Fruit fly (Drosophila melanogaster) whole organism, embryonic: Measurements from ENCODE around the gene CG13239.
A peak's percentile ranks its signal among the peaks of the same experiment; 100 is the strongest.

Experiments
- Adf1 ChIP-seq: fragments of 200-800 bp; sonication (Bioruptor generic); IDR thresholded peaks from 2 replicates; pipeline ENCODE4 v1.3.6; 2022; ENCODE audit warnings: missing biosample characterization, missing genetic modification characterization
- BEAF-32 ChIP-seq: fragments of 200-800 bp; sonication (Bioruptor generic); optimal IDR thresholded peaks from 3 replicates; lab custom pipeline; 2017; ENCODE audit warnings: missing biosample characterization, missing genetic modification characterization, mild to moderate bottlenecking, moderate library complexity, missing genetic modification reagents
- CG1024 ChIP-seq: fragments of 200-800 bp; sonication (Bioruptor generic); IDR thresholded peaks from 2 replicates; pipeline ENCODE4 v1.3.6; 2022; ENCODE audit warnings: missing biosample characterization, missing genetic modification characterization
- CG10267 ChIP-seq: fragments of 200-800 bp; sonication (Bioruptor generic); optimal IDR thresholded peaks from 2 replicates; lab custom pipeline; 2018; ENCODE audit warnings: missing biosample characterization, mild to moderate bottlenecking, missing genetic modification characterization, moderate library complexity
- CG10321 ChIP-seq: fragments of 200-800 bp; sonication (Bioruptor generic); IDR thresholded peaks from 2 replicates; pipeline ENCODE4 v1.3.6; 2022; ENCODE audit warnings: missing biosample characterization, missing genetic modification characterization
- CG11247 ChIP-seq: fragments of 200-800 bp; sonication (Bioruptor generic); IDR thresholded peaks from 2 replicates; pipeline ENCODE4 v1.3.6; 2022; ENCODE audit warnings: missing biosample characterization, missing genetic modification characterization
- CG12769 ChIP-seq: fragments of 200-800 bp; sonication (Bioruptor generic); optimal IDR thresholded peaks from 2 replicates; lab custom pipeline; 2019; ENCODE audit warnings: missing biosample characterization, mild to moderate bottlenecking, missing genetic modification characterization, moderate library complexity
- CG14014 ChIP-seq: fragments of 200-800 bp; sonication (Bioruptor generic); IDR thresholded peaks from 2 replicates; pipeline ENCODE4 v1.3.6; 2022; ENCODE audit warnings: missing biosample characterization, missing genetic modification characterization
- CG14860 ChIP-seq: fragments of 200-800 bp; sonication (Bioruptor generic); IDR thresholded peaks from 3 replicates; pipeline ENCODE4 v1.3.6; 2022; ENCODE audit warnings: missing biosample characterization, missing genetic modification characterization; ENCODE audit not compliant: partially characterized antibody
- CG15514 ChIP-seq: fragments of 200-800 bp; sonication (Bioruptor generic); optimal IDR thresholded peaks from 3 replicates; lab custom pipeline; 2017; ENCODE audit warnings: missing biosample characterization, missing genetic modification characterization, mild to moderate bottlenecking, moderate library complexity, missing genetic modification reagents
- CG18764 ChIP-seq: fragments of 200-800 bp; sonication (Bioruptor generic); optimal IDR thresholded peaks from 3 replicates; lab custom pipeline; 2016; ENCODE audit warnings: missing biosample characterization, missing genetic modification characterization
- CG2712 ChIP-seq: fragments of 200-800 bp; optimal IDR thresholded peaks from 3 replicates; lab custom pipeline; 2019; ENCODE audit warnings: missing biosample characterization, mild to moderate bottlenecking, missing genetic modification characterization, moderate library complexity
- CG31441 ChIP-seq: fragments of 200-800 bp; sonication (Bioruptor generic); IDR thresholded peaks from 2 replicates; pipeline ENCODE4 v1.3.6; 2022; ENCODE audit warnings: missing biosample characterization, missing genetic modification characterization
- CG32532 ChIP-seq: fragments of 200-800 bp; sonication (Bioruptor generic); IDR thresholded peaks from 2 replicates; pipeline ENCODE4 v1.3.6; 2022; ENCODE audit warnings: missing biosample characterization, missing genetic modification characterization
- CG34224 ChIP-seq: fragments of 200-800 bp; sonication (Bioruptor generic); IDR thresholded peaks from 3 replicates; pipeline ENCODE4 v1.3.6; 2022; ENCODE audit warnings: missing biosample characterization, missing genetic modification characterization; ENCODE audit not compliant: partially characterized antibody
- CG42726 ChIP-seq: fragments of 200-800 bp; sonication (Bioruptor generic); IDR thresholded peaks from 2 replicates; pipeline ENCODE4 v1.3.6; 2022; ENCODE audit warnings: missing biosample characterization, missing genetic modification characterization; ENCODE audit not compliant: partially characterized antibody
- CG5953 ChIP-seq: fragments of 200-800 bp; sonication (Bioruptor generic); IDR thresholded peaks from 2 replicates; pipeline ENCODE4 v1.3.6; 2022; ENCODE audit warnings: missing biosample characterization, missing genetic modification characterization
- CG6254 ChIP-seq: fragments of 200-800 bp; sonication (Bioruptor generic); optimal IDR thresholded peaks from 3 replicates; lab custom pipeline; 2017; ENCODE audit warnings: mild to moderate bottlenecking, missing biosample characterization, missing genetic modification reagents, missing genetic modification characterization
- CG8290 ChIP-seq, 3 experiments: fragments of 200-800 bp; sonication (Bioruptor generic); optimal IDR thresholded peaks; 2 replicates each; lab custom pipeline; 2016 to 2019; ENCODE audit warnings: missing biosample characterization in 3 of 3, missing genetic modification characterization in 3 of 3, mild to moderate bottlenecking in 2 of 3, moderate library complexity in 1 of 3
- CG8924 ChIP-seq: fragments of 200-800 bp; optimal IDR thresholded peaks from 3 replicates; lab custom pipeline; 2019; ENCODE audit warnings: missing biosample characterization, mild to moderate bottlenecking, missing genetic modification characterization, moderate library complexity
- CG9215 ChIP-seq: fragments of 200-800 bp; sonication (Bioruptor generic); IDR thresholded peaks from 2 replicates; pipeline ENCODE4 v1.3.6; 2022; ENCODE audit warnings: missing biosample characterization, missing genetic modification characterization
- CG9727 ChIP-seq: fragments of 200-800 bp; sonication (Bioruptor generic); optimal IDR thresholded peaks from 3 replicates; lab custom pipeline; 2017; ENCODE audit warnings: missing biosample characterization, mild to moderate bottlenecking, missing genetic modification characterization
- D ChIP-seq, 2 experiments: fragments of 200-800 bp in 1 of 2; fragments of >200 bp in 1 of 2; sonication (Bioruptor generic) in 1 of 2; optimal IDR thresholded peaks; 2 replicates in 1 of 2; 3 replicates in 1 of 2; lab custom pipeline; 2017; ENCODE audit warnings: mild to moderate bottlenecking in 1 of 2, missing biosample characterization in 1 of 2, missing genetic modification characterization in 1 of 2, missing genetic modification reagents in 1 of 2
- Dp ChIP-seq: fragments of 200-800 bp; sonication (Bioruptor generic); optimal IDR thresholded peaks from 2 replicates; lab custom pipeline; 2018; ENCODE audit warnings: missing biosample characterization, mild to moderate bottlenecking, missing genetic modification characterization, moderate library complexity
- ERR ChIP-seq: fragments of 200-800 bp; sonication (Bioruptor generic); optimal IDR thresholded peaks from 2 replicates; lab custom pipeline; 2016; ENCODE audit warnings: missing biosample characterization, missing genetic modification characterization
- H2.0 ChIP-seq: fragments of 200-800 bp; sonication (Bioruptor generic); IDR thresholded peaks from 2 replicates; pipeline ENCODE4 v1.3.6; 2022; ENCODE audit warnings: missing biosample characterization, missing genetic modification characterization
- Hmr ChIP-seq: fragments of 200-800 bp; sonication (Bioruptor generic); optimal IDR thresholded peaks from 3 replicates; lab custom pipeline; 2017; ENCODE audit warnings: mild to moderate bottlenecking, missing biosample characterization, missing genetic modification reagents, missing genetic modification characterization
- Nf-YC ChIP-seq: fragments of 200-800 bp; optimal IDR thresholded peaks from 3 replicates; lab custom pipeline; 2019; ENCODE audit warnings: missing biosample characterization, mild to moderate bottlenecking, missing genetic modification characterization, moderate library complexity
- Rfx ChIP-seq: fragments of 200-800 bp; sonication (Bioruptor generic); IDR thresholded peaks from 2 replicates; pipeline ENCODE4 v1.3.6; 2022; ENCODE audit warnings: missing biosample characterization, missing genetic modification characterization
- Rx ChIP-seq: fragments of 200-800 bp; sonication (Bioruptor generic); IDR thresholded peaks from 2 replicates; pipeline ENCODE4 v1.3.6; 2022; ENCODE audit warnings: missing biosample characterization, missing genetic modification characterization
- Sin3A ChIP-seq: fragments of >200 bp; optimal IDR thresholded peaks from 2 replicates; lab custom pipeline; 2018
- Sry-δ ChIP-seq: fragments of 200-800 bp; sonication (Bioruptor generic); optimal IDR thresholded peaks from 2 replicates; lab custom pipeline; 2016; ENCODE audit warnings: missing biosample characterization, missing genetic modification characterization
- Stat92E ChIP-seq, 3 experiments: fragments of >200 bp in 2 of 3; fragments of 200-800 bp in 1 of 3; sonication (Bioruptor generic) in 1 of 3; optimal IDR thresholded peaks; 2 replicates each; lab custom pipeline; 2017 to 2019; ENCODE audit warnings: missing biosample characterization in 3 of 3, missing genetic modification characterization in 3 of 3, mild to moderate bottlenecking in 1 of 3, moderate library complexity in 1 of 3
- Xbp1 ChIP-seq: fragments of 200-800 bp; sonication (Bioruptor generic); optimal IDR thresholded peaks from 3 replicates; lab custom pipeline; 2016; ENCODE audit warnings: missing biosample characterization, mild to moderate bottlenecking, missing genetic modification characterization
- aop ChIP-seq: fragments of 200-800 bp; sonication (Bioruptor generic); IDR thresholded peaks from 2 replicates; pipeline ENCODE4 v1.3.6; 2022; ENCODE audit warnings: missing biosample characterization, missing genetic modification characterization
- ewg ChIP-seq: fragments of 200-800 bp; sonication (Bioruptor generic); optimal IDR thresholded peaks from 3 replicates; lab custom pipeline; 2017; ENCODE audit warnings: mild to moderate bottlenecking, missing biosample characterization, missing genetic modification reagents, missing genetic modification characterization
- gcm2 ChIP-seq: fragments of 200-800 bp; sonication (Bioruptor generic); optimal IDR thresholded peaks from 2 replicates; lab custom pipeline; 2016; ENCODE audit warnings: missing biosample characterization, missing genetic modification characterization
- gfzf ChIP-seq: fragments of 200-800 bp; sonication (Bioruptor generic); optimal IDR thresholded peaks from 2 replicates; lab custom pipeline; 2016; ENCODE audit warnings: missing biosample characterization, mild to moderate bottlenecking, missing genetic modification characterization, moderate library complexity
- hbn ChIP-seq: fragments of 200-800 bp; sonication (Bioruptor generic); IDR thresholded peaks from 2 replicates; pipeline ENCODE4 v1.3.6; 2022; ENCODE audit warnings: missing biosample characterization, missing genetic modification characterization; ENCODE audit not compliant: partially characterized antibody
- hkb ChIP-seq, 2 experiments: fragments of 200-800 bp in 1 of 2; fragments of >200 bp in 1 of 2; sonication (Bioruptor generic) in 1 of 2; IDR thresholded peaks in 1 of 2; optimal IDR thresholded peaks in 1 of 2; 2 replicates each; pipeline versions ENCODE4 v1.3.6 to Lab custom; 2017 to 2022; ENCODE audit warnings: missing biosample characterization in 1 of 2, missing genetic modification characterization in 1 of 2
- mirr ChIP-seq: fragments of 200-800 bp; sonication (Bioruptor generic); optimal IDR thresholded peaks from 3 replicates; lab custom pipeline; 2018; ENCODE audit warnings: missing biosample characterization, mild to moderate bottlenecking, missing genetic modification characterization
- mld ChIP-seq: fragments of 200-800 bp; sonication (Bioruptor generic); IDR thresholded peaks from 3 replicates; pipeline ENCODE4 v1.3.6; 2022; ENCODE audit warnings: missing biosample characterization, missing genetic modification characterization; ENCODE audit not compliant: partially characterized antibody
- nau ChIP-seq: fragments of 200-800 bp; sonication (Bioruptor generic); optimal IDR thresholded peaks from 3 replicates; lab custom pipeline; 2017; ENCODE audit warnings: missing biosample characterization, mild to moderate bottlenecking, missing genetic modification characterization, missing genetic modification reagents
- nerfin-2 ChIP-seq: fragments of 200-800 bp; sonication (Bioruptor generic); IDR thresholded peaks from 2 replicates; pipeline ENCODE4 v1.3.6; 2022; ENCODE audit warnings: missing biosample characterization, missing genetic modification characterization; ENCODE audit not compliant: partially characterized antibody
- slbo ChIP-seq: fragments of 200-800 bp; sonication (Bioruptor generic); IDR thresholded peaks from 2 replicates; pipeline ENCODE4 v1.3.6; 2022; ENCODE audit warnings: missing biosample characterization, missing genetic modification characterization
- unc-4 ChIP-seq: fragments of 200-800 bp; sonication (Bioruptor generic); IDR thresholded peaks from 2 replicates; pipeline ENCODE4 v1.3.6; 2022; ENCODE audit warnings: missing biosample characterization, missing genetic modification characterization; ENCODE audit not compliant: partially characterized antibody
- zen2 ChIP-seq: fragments of 200-800 bp; sonication (Bioruptor generic); IDR thresholded peaks from 3 replicates; pipeline ENCODE4 v1.3.6; 2022; ENCODE audit warnings: missing biosample characterization, missing genetic modification characterization; ENCODE audit not compliant: partially characterized antibody

The CG13239 gene

DNA sequence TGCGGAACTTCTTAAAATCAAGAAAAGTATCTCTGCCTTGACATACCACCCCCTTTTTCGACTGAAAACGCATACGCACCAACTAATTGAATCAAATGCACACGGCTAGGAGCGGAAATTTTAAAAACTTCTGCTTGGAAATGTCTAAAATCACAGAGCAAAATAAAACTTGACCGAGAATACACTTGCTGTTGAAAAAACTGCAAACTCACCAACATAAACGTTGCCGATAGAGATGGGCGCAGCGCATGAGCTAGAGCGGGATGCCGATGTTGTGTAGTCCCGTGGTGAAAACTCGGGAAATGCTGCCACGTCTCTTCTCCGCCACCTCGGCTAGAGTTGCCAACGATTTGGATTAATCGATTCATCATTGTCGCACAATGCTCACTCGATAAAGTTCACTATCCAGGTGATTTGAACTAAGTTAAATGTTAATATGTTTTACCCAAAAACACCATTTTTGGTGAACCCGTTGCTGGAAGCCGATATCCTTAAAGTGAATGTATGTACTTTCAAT, 11.3 kb downstream of the CG13239 start, which contains the start of the genes CG11109 and Arf1 (continued):
- TF ChIP-seq CG10267 (tag; lab: Kevin White, UChicago) = peak; percentile 6
- peak; percentile 37 for TF ChIP-seq unc-4 (GFP tag; lab: Robert Waterston, UW)
- peak; percentile 30 for TF ChIP-seq CG12769 (tag; lab: Kevin White, UChicago)
- TF ChIP-seq Dp (GFP tag; lab: Kevin White, UChicago) = peak; percentile 48
- peak; percentile 56 for TF ChIP-seq Rfx (GFP tag; lab: Robert Waterston, UW)
- peak; percentile 36 for TF ChIP-seq Nf-YC (tag; lab: Kevin White, UChicago)
- TF ChIP-seq hbn (GFP tag; lab: Robert Waterston, UW) = peak; percentile 59
- TF ChIP-seq Rx = no peak
- TF ChIP-seq CG8924 (tag; lab: Kevin White, UChicago) = peak; percentile 30
- peak; percentile 90 for TF ChIP-seq CG15514 (GFP tag; lab: Kevin White, UChicago)
- TF ChIP-seq Adf1 = peak; percentile 20; the same call in 1 of the 2 replicates
- TF ChIP-seq CG32532 = 0 out of 2 replicates have a peak, but pooled peaks have one; percentile 21
- TF ChIP-seq aop (GFP tag; lab: Robert Waterston, UW) = 0 out of 2 replicates have a peak, but pooled peaks have one; percentile 37
- TF ChIP-seq CG14860 = peak; percentile 60
- TF ChIP-seq ERR (GFP tag; lab: Kevin White, UChicago) = no peak
- peak; percentile 93 for TF ChIP-seq CG10321 (GFP tag; lab: Robert Waterston, UW)
- peak; percentile 76 for TF ChIP-seq BEAF-32 (GFP tag; lab: Kevin White, UChicago)
- no peak for TF ChIP-seq CG6254
- peak; percentile 1 for TF ChIP-seq nau
- TF ChIP-seq CG5953 (GFP tag; lab: Robert Waterston, UW) = no peak
- peak; percentile 74 for TF ChIP-seq CG42726
- TF ChIP-seq CG18764 = no peak
- TF ChIP-seq zen2 (GFP tag; lab: Robert Waterston, UW) = peak; percentile 61
- peak; percentile 70 for TF ChIP-seq CG34224 (GFP tag; lab: Robert Waterston, UW)
- peak; percentile 13 for TF ChIP-seq CG2712 (tag; lab: Kevin White, UChicago)
- peak; percentile 56; the same call in 1 of the 2 replicates for TF ChIP-seq nerfin-2
- no peak for TF ChIP-seq gcm2
- no peak for TF ChIP-seq ewg (GFP tag; lab: Kevin White, UChicago)
- no peak for TF ChIP-seq D (optimal IDR thresholded peaks at IDR 0.05; lab: Kevin White, UChicago)
- TF ChIP-seq D (GFP tag; optimal IDR thresholded peaks at IDR 0.05; lab: Kevin White, UChicago) = no peak
- no peak for TF ChIP-seq CG8290 (GFP tag; optimal IDR thresholded peaks at IDR 0.05; lab: Kevin White, UChicago)
- TF ChIP-seq CG8290 (tag; optimal IDR thresholded peaks at IDR 0.05; lab: Kevin White, UChicago) = peak in 1 of 2 experiments; percentile 76
- peak; percentile 7 for TF ChIP-seq gfzf (GFP tag; lab: Kevin White, UChicago)
- TF ChIP-seq Xbp1 (GFP tag; lab: Kevin White, UChicago) = peak; percentile 50
- TF ChIP-seq Stat92E (GFP tag; optimal IDR thresholded peaks at IDR 0.05; lab: Kevin White, UChicago) = peak in 1 of 3 experiments; percentile 15
- peak; percentile 85 for TF ChIP-seq Sry-δ (GFP tag; lab: Kevin White, UChicago)
- TF ChIP-seq CG11247 = no peak
- no peak for TF ChIP-seq CG1024 (GFP tag; lab: Robert Waterston, UW)
- TF ChIP-seq CG14014 (GFP tag; lab: Robert Waterston, UW) = no peak
- TF ChIP-seq H2.0 (GFP tag; lab: Robert Waterston, UW) = 0 out of 2 replicates have a peak, but pooled peaks have one; percentile 18
- TF ChIP-seq hkb (optimal IDR thresholded peaks at IDR 0.05; lab: Kevin White, UChicago) = no peak
- TF ChIP-seq hkb (GFP tag; IDR thresholded peaks at IDR 0.05; lab: Robert Waterston, UW) = no peak
- peak; percentile 38; the same call in 1 of the 2 replicates for TF ChIP-seq slbo (GFP tag; lab: Robert Waterston, UW)
- TF ChIP-seq mirr = peak; percentile 33
- TF ChIP-seq Sin3A (lab: Kevin White, UChicago) = peak; percentile 27
- 0 out of 2 replicates have a peak, but pooled peaks have one; percentile 7 for TF ChIP-seq CG31441 (GFP tag; lab: Robert Waterston, UW)
- no peak for TF ChIP-seq CG9727 (GFP tag; lab: Kevin White, UChicago)
- peak; percentile 24 for TF ChIP-seq Hmr (GFP tag; lab: Kevin White, UChicago)
- TF ChIP-seq CG9215 (GFP tag; lab: Robert Waterston, UW) = no peak
- TF ChIP-seq mld (GFP tag; lab: Robert Waterston, UW) = peak; percentile 67; the same call in 2 of the 3 replicates
